Fruit fly (Drosophila melanogaster) whole organism, prepupa: ENCODE data around the gene Srx.

Experiments
- CG10631 ChIP-seq: fragments of 200-800 bp; sonication (Bioruptor generic); optimal IDR thresholded peaks from 2 replicates; lab custom pipeline; 2016; ENCODE audit warnings: missing biosample characterization, missing genetic modification characterization
- CG11294 ChIP-seq: fragments of 200-800 bp; sonication (Bioruptor generic); IDR thresholded peaks from 2 replicates; pipeline ENCODE4 v1.3.6; 2022; ENCODE audit warnings: missing biosample characterization, missing genetic modification characterization
- CG11762 ChIP-seq: fragments of 200-800 bp; sonication (Bioruptor generic); optimal IDR thresholded peaks from 3 replicates; lab custom pipeline; 2016; ENCODE audit warnings: missing biosample characterization, missing genetic modification characterization; ENCODE audit not compliant: insufficient read depth
- CG1621 ChIP-seq: fragments of 200-800 bp; sonication (Bioruptor generic); optimal IDR thresholded peaks from 3 replicates; lab custom pipeline; 2018; ENCODE audit warnings: missing biosample characterization, mild to moderate bottlenecking, missing genetic modification characterization
- CG31627 ChIP-seq: fragments of 200-800 bp; sonication (Bioruptor generic); optimal IDR thresholded peaks from 3 replicates; lab custom pipeline; 2016; ENCODE audit warnings: missing biosample characterization, missing genetic modification characterization
- CG32006 ChIP-seq: fragments of 200-800 bp; sonication (Bioruptor generic); optimal IDR thresholded peaks from 3 replicates; lab custom pipeline; 2017; ENCODE audit warnings: missing biosample characterization, mild to moderate bottlenecking, missing genetic modification characterization
- CG34406 ChIP-seq: fragments of 200-800 bp; sonication (Bioruptor generic); optimal IDR thresholded peaks from 3 replicates; lab custom pipeline; 2016; ENCODE audit warnings: missing biosample characterization, missing genetic modification characterization
- CG6163 ChIP-seq: fragments of 200-800 bp; sonication (Bioruptor generic); IDR thresholded peaks from 3 replicates; pipeline ENCODE4 v1.3.6; 2022; ENCODE audit warnings: missing biosample characterization, missing genetic modification characterization
- CG6808 ChIP-seq: fragments of 200-800 bp; sonication (Bioruptor generic); optimal IDR thresholded peaks from 3 replicates; lab custom pipeline; 2017; ENCODE audit warnings: missing biosample characterization, missing genetic modification characterization, mild to moderate bottlenecking, moderate library complexity, missing genetic modification reagents
- CG6854 ChIP-seq: fragments of 200-800 bp; sonication (Bioruptor generic); optimal IDR thresholded peaks from 2 replicates; lab custom pipeline; 2017; ENCODE audit warnings: missing biosample characterization, mild to moderate bottlenecking, missing genetic modification characterization
- CG7368 ChIP-seq: fragments of 200-800 bp; sonication (Bioruptor generic); optimal IDR thresholded peaks from 3 replicates; lab custom pipeline; 2016; ENCODE audit warnings: missing biosample characterization, missing genetic modification characterization
- CG8119 ChIP-seq: fragments of 200-800 bp; sonication (Bioruptor generic); IDR thresholded peaks from 3 replicates; pipeline ENCODE4 v1.3.6; 2022; ENCODE audit warnings: missing biosample characterization, missing genetic modification characterization
- CG8319 ChIP-seq: fragments of 200-800 bp; sonication (Bioruptor generic); optimal IDR thresholded peaks from 3 replicates; lab custom pipeline; 2016; ENCODE audit warnings: missing biosample characterization, missing genetic modification characterization
- CG9139 ChIP-seq: fragments of 200-800 bp; sonication (Bioruptor generic); optimal IDR thresholded peaks from 3 replicates; lab custom pipeline; 2017; ENCODE audit warnings: missing biosample characterization, mild to moderate bottlenecking, missing genetic modification characterization
- Eip78C ChIP-seq: fragments of 200-800 bp; sonication (Bioruptor generic); peaks from one replicate; lab custom pipeline; 2016; ENCODE audit warnings: missing biosample characterization, missing genetic modification characterization
- Eip93F ChIP-seq: fragments of 200-800 bp; sonication (Bioruptor generic); optimal IDR thresholded peaks from 2 replicates; lab custom pipeline; 2016; ENCODE audit warnings: missing biosample characterization, mild to moderate bottlenecking, missing genetic modification characterization
- Ets21C ChIP-seq: fragments of 200-800 bp; sonication (Bioruptor generic); optimal IDR thresholded peaks from 3 replicates; lab custom pipeline; 2016; ENCODE audit warnings: missing biosample characterization, missing genetic modification characterization
- Hr39 ChIP-seq: fragments of 200-800 bp; sonication (Bioruptor generic); optimal IDR thresholded peaks from 2 replicates; lab custom pipeline; 2016; ENCODE audit warnings: missing biosample characterization, missing genetic modification characterization
- OdsH ChIP-seq: fragments of 200-800 bp; sonication (Bioruptor generic); optimal IDR thresholded peaks from 3 replicates; lab custom pipeline; 2016; ENCODE audit warnings: missing biosample characterization, missing genetic modification characterization
- Sox102F ChIP-seq: fragments of 200-800 bp; sonication (Bioruptor generic); optimal IDR thresholded peaks from 2 replicates; lab custom pipeline; 2016; ENCODE audit warnings: missing biosample characterization, mild to moderate bottlenecking, missing genetic modification characterization
- Sox14 ChIP-seq: fragments of 200-800 bp; sonication (Bioruptor generic); optimal IDR thresholded peaks from 3 replicates; lab custom pipeline; 2016; ENCODE audit warnings: missing biosample characterization, missing genetic modification characterization
- Sox15 ChIP-seq: fragments of 200-800 bp; sonication (Bioruptor generic); optimal IDR thresholded peaks from 3 replicates; lab custom pipeline; 2016; ENCODE audit warnings: missing biosample characterization, missing genetic modification characterization
- achi ChIP-seq: fragments of 200-800 bp; sonication (Bioruptor generic); optimal IDR thresholded peaks from 3 replicates; lab custom pipeline; 2016; ENCODE audit warnings: missing biosample characterization, missing genetic modification characterization
- acj6 ChIP-seq: fragments of 200-800 bp; sonication (Bioruptor generic); optimal IDR thresholded peaks from 3 replicates; lab custom pipeline; 2016; ENCODE audit warnings: missing biosample characterization, missing genetic modification characterization
- cyc ChIP-seq: fragments of 200-800 bp; sonication (Bioruptor generic); optimal IDR thresholded peaks from 3 replicates; lab custom pipeline; 2016; ENCODE audit warnings: missing biosample characterization, missing genetic modification characterization
- dac ChIP-seq: fragments of 200-800 bp; sonication (Bioruptor generic); optimal IDR thresholded peaks from 2 replicates; lab custom pipeline; 2017; ENCODE audit warnings: missing biosample characterization, mild to moderate bottlenecking, missing genetic modification characterization
- dsx ChIP-seq: fragments of 200-800 bp; optimal IDR thresholded peaks from 3 replicates; lab custom pipeline; 2019; ENCODE audit warnings: missing biosample characterization, mild to moderate bottlenecking, missing genetic modification characterization, moderate library complexity; ENCODE audit not compliant: poor library complexity, severe bottlenecking
- eg ChIP-seq: fragments of 200-800 bp; sonication (Bioruptor generic); IDR thresholded peaks from 3 replicates; pipeline ENCODE4 v1.3.6; 2022; ENCODE audit warnings: missing biosample characterization, missing genetic modification characterization
- esn ChIP-seq: fragments of 200-800 bp; sonication (Bioruptor generic); optimal IDR thresholded peaks from 2 replicates; lab custom pipeline; 2016; ENCODE audit warnings: missing biosample characterization, mild to moderate bottlenecking, missing genetic modification characterization, moderate library complexity
- fd59A ChIP-seq: fragments of 200-800 bp; sonication (Bioruptor generic); optimal IDR thresholded peaks from 2 replicates; lab custom pipeline; 2017; ENCODE audit warnings: missing biosample characterization, mild to moderate bottlenecking, missing genetic modification characterization, missing genetic modification reagents
- fd85E ChIP-seq: fragments of 200-800 bp; sonication (Bioruptor generic); optimal IDR thresholded peaks from 3 replicates; lab custom pipeline; 2016; ENCODE audit warnings: missing biosample characterization, missing genetic modification characterization
- fkh ChIP-seq: fragments of 200-800 bp; sonication (Bioruptor generic); optimal IDR thresholded peaks from 3 replicates; lab custom pipeline; 2017; ENCODE audit warnings: missing biosample characterization, mild to moderate bottlenecking, missing genetic modification characterization, moderate library complexity
- lz ChIP-seq: fragments of 200-800 bp; sonication (Bioruptor generic); optimal IDR thresholded peaks from 3 replicates; lab custom pipeline; 2016; ENCODE audit warnings: missing biosample characterization, missing genetic modification characterization
- pdm3 ChIP-seq: fragments of 200-800 bp; sonication (Bioruptor generic); optimal IDR thresholded peaks from 3 replicates; lab custom pipeline; 2016; ENCODE audit warnings: missing biosample characterization, missing genetic modification characterization
- spab ChIP-seq: fragments of 200-800 bp; sonication (Bioruptor generic); optimal IDR thresholded peaks from 2 replicates; lab custom pipeline; 2017; ENCODE audit warnings: missing biosample characterization, mild to moderate bottlenecking, missing genetic modification characterization, missing genetic modification reagents
- ss ChIP-seq, 2 experiments: fragments of 200-800 bp; sonication (Bioruptor generic); optimal IDR thresholded peaks; 2 replicates in 1 of 2; 3 replicates in 1 of 2; lab custom pipeline; 2017 to 2018; ENCODE audit warnings: mild to moderate bottlenecking in 2 of 2, missing biosample characterization in 2 of 2, missing genetic modification characterization in 2 of 2, moderate library complexity in 1 of 2
- svp ChIP-seq: fragments of 200-800 bp; sonication (Bioruptor generic); peaks from one replicate; lab custom pipeline; 2016; ENCODE audit warnings: missing biosample characterization, missing genetic modification characterization
- topi ChIP-seq: fragments of 200-800 bp; sonication (Bioruptor generic); optimal IDR thresholded peaks from 3 replicates; lab custom pipeline; 2016; ENCODE audit warnings: missing biosample characterization, missing genetic modification characterization
- vri ChIP-seq: fragments of 200-800 bp; sonication (Bioruptor generic); optimal IDR thresholded peaks from 3 replicates; lab custom pipeline; 2016; ENCODE audit warnings: missing biosample characterization, mild to moderate bottlenecking, missing genetic modification characterization

Srx gene

DNA sequence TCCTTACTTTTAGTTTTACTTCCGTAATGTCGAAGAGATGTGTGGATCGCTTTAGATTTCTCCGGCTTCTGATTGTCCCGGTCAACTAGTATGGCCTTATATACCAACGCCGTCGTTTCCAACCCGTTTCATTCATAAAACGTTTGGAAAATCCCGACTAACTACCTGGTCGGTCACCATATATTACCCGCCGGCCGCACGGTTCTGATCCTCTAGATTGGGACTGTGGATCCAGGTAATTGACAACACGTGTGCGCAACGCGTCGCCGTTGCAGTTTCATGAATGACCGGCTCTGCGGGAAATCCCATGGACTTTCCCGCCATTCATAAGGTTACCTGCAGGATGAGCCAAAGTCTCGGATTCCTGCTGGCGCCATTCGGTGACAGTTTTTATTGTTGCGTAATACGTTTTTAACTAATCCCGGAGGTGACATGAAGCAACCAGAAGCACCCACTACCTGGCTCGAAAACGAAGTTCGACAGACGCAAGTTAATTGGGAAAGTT, 37.1 kb upstream of the Srx start, which contains the start of gene CG12986:
CG12986 (minus strand) TSS at position 51 of the 505 bp plus-strand sequence.
- TF ChIP-seq topi (GFP tag; lab: Kevin White, UChicago), result no peak
- no peak for TF ChIP-seq dsx
- TF ChIP-seq CG6854 (GFP tag; lab: Kevin White, UChicago), result no peak
- TF ChIP-seq Sox14 (GFP tag; lab: Kevin White, UChicago), result no peak
- TF ChIP-seq fd85E (GFP tag; lab: Kevin White, UChicago), result no peak
- no peak for TF ChIP-seq lz (GFP tag; lab: Kevin White, UChicago)
- no peak for TF ChIP-seq Eip78C (GFP tag; lab: Kevin White, UChicago)
- TF ChIP-seq CG9139, result no peak
- TF ChIP-seq CG8119 (GFP tag; lab: Robert Waterston, UW), result no peak
- TF ChIP-seq Sox15 (GFP tag; lab: Kevin White, UChicago), result no peak
- no peak for TF ChIP-seq spab (GFP tag; lab: Kevin White, UChicago)
- no peak for TF ChIP-seq dac (GFP tag; lab: Kevin White, UChicago)
- no peak for TF ChIP-seq CG11762 (GFP tag; lab: Kevin White, UChicago)
- no peak for TF ChIP-seq CG8319 (GFP tag; lab: Kevin White, UChicago)
- TF ChIP-seq esn (GFP tag; lab: Kevin White, UChicago), result no peak
- TF ChIP-seq OdsH, result no peak

DNA sequence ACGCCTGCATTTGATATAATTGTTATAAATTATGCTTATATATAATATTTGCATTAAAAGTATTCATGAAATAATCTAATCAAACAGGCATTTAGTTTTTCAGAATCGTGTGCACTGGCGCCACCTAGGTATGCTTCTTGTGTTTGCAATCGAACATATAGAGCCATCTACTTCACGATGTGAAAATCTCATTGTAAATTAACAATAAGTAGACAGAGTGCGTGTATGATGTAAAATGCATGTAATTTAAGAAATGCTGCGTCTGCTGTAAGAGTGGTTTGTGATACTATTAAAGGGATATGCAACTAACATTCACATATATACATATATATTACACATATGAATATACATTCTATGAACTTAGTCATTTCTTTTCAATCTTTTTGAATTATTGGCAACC, 36.5 kb upstream of the Srx start:
- TF ChIP-seq Eip78C (GFP tag; lab: Kevin White, UChicago), result peak; percentile 50
- TF ChIP-seq Ets21C (GFP tag; lab: Kevin White, UChicago), result no peak
- no peak for TF ChIP-seq Eip93F
- TF ChIP-seq esn (GFP tag; lab: Kevin White, UChicago), result peak; percentile 6
- no peak for TF ChIP-seq Sox102F (GFP tag; lab: Kevin White, UChicago)
- TF ChIP-seq eg (GFP tag; lab: Robert Waterston, UW), result no peak
- no peak for TF ChIP-seq CG34406
- TF ChIP-seq Hr39 (GFP tag; lab: Kevin White, UChicago), result peak; percentile 47
- peak; percentile 42 for TF ChIP-seq CG31627
- TF ChIP-seq lz (GFP tag; lab: Kevin White, UChicago), result peak; percentile 44
- TF ChIP-seq Sox14 (GFP tag; lab: Kevin White, UChicago), result peak; percentile 5
- TF ChIP-seq svp (GFP tag; lab: Kevin White, UChicago), result peak; percentile 49
- no peak for TF ChIP-seq fkh (GFP tag; lab: Kevin White, UChicago)
- no peak for TF ChIP-seq ss (GFP tag; optimal IDR thresholded peaks at IDR 0.05; lab: Kevin White, UChicago)
- no peak for TF ChIP-seq Sox15 (GFP tag; lab: Kevin White, UChicago)
- TF ChIP-seq CG6808 (GFP tag; lab: Kevin White, UChicago), result no peak
- no peak for TF ChIP-seq CG11294
- TF ChIP-seq spab (GFP tag; lab: Kevin White, UChicago), result no peak
- TF ChIP-seq cyc, result peak; percentile 25
- TF ChIP-seq pdm3 (GFP tag; lab: Kevin White, UChicago), result peak; percentile 22
- TF ChIP-seq fd59A (GFP tag; lab: Kevin White, UChicago), result no peak
- no peak for TF ChIP-seq topi (GFP tag; lab: Kevin White, UChicago)
- no peak for TF ChIP-seq CG10631 (GFP tag; lab: Kevin White, UChicago)
- TF ChIP-seq dac (GFP tag; lab: Kevin White, UChicago), result no peak
- no peak for TF ChIP-seq CG7368
- no peak for TF ChIP-seq CG1621 (tag; lab: Kevin White, UChicago)
- TF ChIP-seq achi (GFP tag; lab: Kevin White, UChicago), result no peak
- no peak for TF ChIP-seq CG32006 (GFP tag; lab: Kevin White, UChicago)
- TF ChIP-seq acj6 (GFP tag; lab: Kevin White, UChicago), result no peak
- TF ChIP-seq CG6163, result no peak
- TF ChIP-seq CG8319 (GFP tag; lab: Kevin White, UChicago), result no peak

DNA sequence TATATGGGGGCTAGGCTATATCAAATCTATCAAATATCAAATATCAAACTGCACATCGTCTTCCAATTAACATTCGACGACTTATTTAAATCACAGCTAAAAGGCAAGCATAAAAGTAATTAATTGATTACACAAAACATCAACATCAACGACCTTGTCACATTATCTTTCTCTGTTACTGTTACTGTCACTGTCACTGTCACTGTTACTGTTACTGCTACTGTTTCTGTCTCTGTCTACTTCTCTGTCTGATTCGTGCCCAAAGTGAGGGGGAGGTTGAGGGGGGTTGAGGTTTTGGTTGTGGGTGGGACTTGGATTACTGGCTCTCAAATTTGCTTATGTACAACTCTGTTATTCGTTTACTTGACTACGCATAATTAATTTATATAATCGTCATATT, 35.3 kb upstream of the Srx start:
- no peak for TF ChIP-seq vri (GFP tag; lab: Kevin White, UChicago)
- peak; percentile 34 for TF ChIP-seq svp (GFP tag; lab: Kevin White, UChicago)
- TF ChIP-seq Eip78C (GFP tag; lab: Kevin White, UChicago), result peak; percentile 33
- TF ChIP-seq Hr39 (GFP tag; lab: Kevin White, UChicago), result peak; percentile 7
- TF ChIP-seq fkh (GFP tag; lab: Kevin White, UChicago), result peak; percentile 9
- TF ChIP-seq, all 60 proteins: peak for 4
